Fruit fly (Drosophila melanogaster) ovary, adult (tissue): ENCODE data around the gene Cbl.

ENCODE experiments used
- CG17801 ChIP-seq: fragments of 200-800 bp; optimal IDR thresholded peaks from 2 replicates; lab custom pipeline; 2019; ENCODE audit warnings: missing biosample characterization, mild to moderate bottlenecking, missing genetic modification characterization, moderate library complexity; ENCODE audit not compliant: partially characterized antibody

Cbl gene

dm6 chr3L:8421808-8422586 is 2.8 kb upstream of the Cbl start, which contains the start of gene CG32354:
Gene CG32354, minus strand, starts transcription at chr3L:8422205.
- peak; percentile 20 for TF ChIP-seq CG17801

dm6 chr3L:8423156-8423555 is 1.6 kb upstream of the Cbl start:
- TF ChIP-seq CG17801 = no peak

dm6 chr3L:8437583-8437982 is 12.8 kb downstream of the Cbl start:
- TF ChIP-seq CG17801 = no peak

- no peak for TF ChIP-seq CG17801
These were observed 15.3 kb downstream of the Cbl start for dm6 chr3L:8440079-8440478.

dm6 chr3L:8440771-8441549 is 16.2 kb downstream of the Cbl start:
- TF ChIP-seq CG17801 = peak; percentile 77

dm6 chr3L:8441745-8442575 is 17.2 kb downstream of the Cbl start, which contains the start of gene Unr:
Gene Unr, minus strand, starts transcription at chr3L:8442381.
- peak; percentile 73 for TF ChIP-seq CG17801

- peak; percentile 67 for TF ChIP-seq CG17801
These were observed 20.3 kb downstream of the Cbl start for dm6 chr3L:8445027-8445426.

- no peak for TF ChIP-seq CG17801
These were observed 21.5 kb downstream of the Cbl start for dm6 chr3L:8446050-8446781.

- TF ChIP-seq CG17801 = peak; percentile 18
These were observed 23.2 kb downstream of the Cbl start for dm6 chr3L:8447795-8448516.

dm6 chr3L:8448517-8448889 is 23.7 kb downstream of the Cbl start:
- no peak for TF ChIP-seq CG17801

- TF ChIP-seq CG17801 = peak; percentile 30
These were observed 24.5 kb downstream of the Cbl start, which contains the start of gene CG6983 for dm6 chr3L:8449202-8449799. Gene CG6983, minus strand, starts transcription at chr3L:8449377.

- TF ChIP-seq CG17801 = peak; percentile 89
These were observed 25.3 kb downstream of the Cbl start, which contains the start of gene Gug for dm6 chr3L:8449800-8450690. Gene Gug, plus strand, starts transcription at chr3L:8449922.

dm6 chr3L:8450747-8451146 is 26.0 kb downstream of the Cbl start:
- TF ChIP-seq CG17801 = no peak
